Fruit fly (Drosophila melanogaster) whole organism, adult: ENCODE measurements around the gene CG11247.
A peak's percentile ranks its signal among the peaks of the same experiment; 100 is the strongest.

ENCODE experiments used
- CG1620 ChIP-seq: fragments of 200-800 bp; sonication (Bioruptor generic); optimal IDR thresholded peaks from 2 replicates; lab custom pipeline; 2016; ENCODE audit warnings: missing biosample characterization, missing genetic modification characterization
- CG7101 ChIP-seq: fragments of 200-800 bp; sonication (Bioruptor generic); optimal IDR thresholded peaks from 2 replicates; lab custom pipeline; 2018; ENCODE audit warnings: missing biosample characterization, mild to moderate bottlenecking, missing genetic modification characterization, moderate library complexity
- Crg-1 ChIP-seq: fragments of 200-800 bp; sonication (Bioruptor generic); optimal IDR thresholded peaks from 2 replicates; lab custom pipeline; 2016; ENCODE audit warnings: missing biosample characterization, missing genetic modification characterization
- kay ChIP-seq: fragments of 200-800 bp; sonication (Bioruptor generic); peaks from one replicate; lab custom pipeline; 2016; ENCODE audit warnings: missing biosample characterization, missing genetic modification characterization, borderline replicate concordance
- pad ChIP-seq: fragments of 200-800 bp; sonication (Bioruptor generic); optimal IDR thresholded peaks from 3 replicates; lab custom pipeline; 2017; ENCODE audit warnings: missing biosample characterization, missing genetic modification characterization, mild to moderate bottlenecking, moderate library complexity, missing genetic modification reagents
- toe ChIP-seq: fragments of 200-800 bp; sonication (Bioruptor generic); optimal IDR thresholded peaks from 2 replicates; lab custom pipeline; 2016; ENCODE audit warnings: missing biosample characterization, missing genetic modification characterization

DNA sequence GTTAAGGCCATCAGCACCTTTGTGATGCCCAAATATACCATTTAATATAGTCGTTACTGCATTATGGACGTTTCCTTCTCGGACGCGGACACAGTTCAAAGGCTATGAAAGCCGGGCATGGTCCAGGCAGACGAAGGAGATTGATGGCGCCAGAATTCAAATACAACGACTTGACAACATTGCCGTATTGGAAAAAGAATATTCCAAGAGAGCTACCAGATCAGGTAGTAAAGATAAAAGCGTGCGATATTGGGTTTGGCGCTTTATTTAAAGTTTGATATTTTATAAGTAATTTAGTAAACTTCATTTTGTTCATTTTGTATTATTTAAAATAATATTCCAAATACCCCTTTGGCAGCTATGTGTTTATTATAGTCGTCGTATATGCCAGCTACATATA lies 45.2 kb upstream of the CG11247 start:
- TF ChIP-seq pad (GFP tag; lab: Kevin White, UChicago) (no peak), toe (GFP tag; lab: Kevin White, UChicago) (no peak), CG7101 (tag; lab: Kevin White, UChicago) (no peak), Crg-1 (GFP tag; lab: Kevin White, UChicago) (no peak), CG1620 (GFP tag; lab: Kevin White, UChicago) (no peak), kay (GFP tag; lab: Kevin White, UChicago) (peak; percentile 32)
